Worm (Caenorhabditis elegans) whole organism, dauer: ENCODE results near the gene cyp-35B2.

Experiments used
- unc-62 ChIP-seq: sonication (generic microtip); optimal IDR thresholded peaks from 2 replicates; lab custom pipeline; 2017; ENCODE audit warnings: missing biosample characterization, missing genetic modification reagents, missing genetic modification characterization

The cyp-35B2 gene

ce11 chrV:3931326-3931725 is 10.6 kb upstream of the cyp-35B2 start, which contains the start of gene srx-63:
Gene srx-63, plus strand, starts transcription at chrV:3931626.
- no peak for TF ChIP-seq unc-62 (GFP tag; lab: Kevin White, UChicago)

DNA sequence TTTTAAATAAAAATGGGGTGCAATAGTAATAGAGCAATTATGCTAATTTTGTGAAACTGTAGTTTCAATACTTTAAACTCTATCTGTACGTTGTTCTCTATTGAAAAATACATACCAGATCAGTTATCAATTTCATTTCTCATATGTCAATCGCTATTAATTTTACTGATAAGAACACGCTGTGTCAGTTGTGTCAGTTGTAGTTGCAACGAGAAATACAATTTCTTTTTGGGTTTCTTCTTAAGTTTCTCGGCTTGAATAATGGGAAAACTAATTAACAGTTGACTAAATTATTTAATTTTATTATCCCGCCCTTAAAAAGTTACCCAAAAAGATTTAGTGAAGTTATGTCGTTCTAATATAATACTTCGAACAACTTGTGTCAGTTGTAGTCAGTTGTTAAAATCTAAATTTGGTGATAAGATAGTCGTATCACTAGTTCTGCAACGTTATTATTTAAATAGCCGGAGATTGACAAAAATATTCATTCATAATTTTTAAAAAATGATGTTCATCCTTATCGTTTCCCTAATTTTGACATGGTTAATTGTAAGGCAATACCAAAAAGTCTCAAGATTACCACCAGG is 6.0 kb upstream of the cyp-35B2 start, which contains the start of gene cyp-35A5:
cyp-35A5 (plus strand) TSS at position 435 of the 587 bp plus-strand sequence.
- TF ChIP-seq unc-62 (GFP tag; lab: Kevin White, UChicago), result no peak

- TF ChIP-seq unc-62 (GFP tag; lab: Kevin White, UChicago), result no peak
These were observed 3.2 kb upstream of the cyp-35B2 start, which contains the start of gene cyp-35B1 for ce11 chrV:3938789-3939188. Gene cyp-35B1, plus strand, starts transcription at chrV:3939032.

DNA sequence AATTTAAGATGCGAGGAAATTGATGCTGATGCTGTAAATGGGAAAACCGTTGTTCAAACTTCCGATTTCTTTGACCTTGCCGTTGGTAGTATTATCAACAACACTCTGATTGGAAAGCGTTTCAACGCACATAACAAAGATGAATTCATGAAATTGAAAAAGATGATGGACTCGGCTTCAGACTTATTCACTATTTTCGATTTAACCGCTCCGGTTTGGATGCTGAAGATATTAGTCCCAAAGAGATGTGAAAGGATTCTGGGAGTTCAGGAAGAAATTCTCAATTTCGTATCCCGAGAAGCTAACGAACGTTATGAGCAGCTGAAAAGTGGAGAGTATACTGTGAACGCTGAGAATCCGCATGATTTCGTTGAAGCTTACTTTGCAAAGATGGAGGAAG is 1.4 kb downstream of the cyp-35B2 start:
- no peak for TF ChIP-seq unc-62 (GFP tag; lab: Kevin White, UChicago)

DNA sequence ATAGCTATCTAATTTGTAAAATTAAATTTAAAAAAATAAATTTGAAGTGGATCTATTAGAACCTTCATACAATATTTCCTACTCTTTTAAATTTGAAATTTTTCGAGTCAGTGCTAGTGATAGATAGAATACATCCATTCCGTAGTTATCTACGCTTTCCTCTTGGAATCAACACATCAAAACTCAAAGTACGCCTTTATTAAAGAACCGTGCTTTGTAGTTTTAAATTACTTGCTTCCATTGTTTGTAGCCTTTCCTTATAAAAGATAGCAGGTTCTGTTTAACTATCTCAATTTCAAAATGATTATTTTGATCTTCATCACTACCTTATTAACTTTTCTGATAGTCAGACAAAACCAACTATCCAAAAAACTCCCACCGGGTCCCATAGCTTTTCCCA is 3.1 kb downstream of the cyp-35B2 start, which contains the start of gene cyp-35B3:
cyp-35B3 (plus strand) TSS at position 301 of the 400 bp plus-strand sequence.
- TF ChIP-seq unc-62 (GFP tag; lab: Kevin White, UChicago), result no peak

DNA sequence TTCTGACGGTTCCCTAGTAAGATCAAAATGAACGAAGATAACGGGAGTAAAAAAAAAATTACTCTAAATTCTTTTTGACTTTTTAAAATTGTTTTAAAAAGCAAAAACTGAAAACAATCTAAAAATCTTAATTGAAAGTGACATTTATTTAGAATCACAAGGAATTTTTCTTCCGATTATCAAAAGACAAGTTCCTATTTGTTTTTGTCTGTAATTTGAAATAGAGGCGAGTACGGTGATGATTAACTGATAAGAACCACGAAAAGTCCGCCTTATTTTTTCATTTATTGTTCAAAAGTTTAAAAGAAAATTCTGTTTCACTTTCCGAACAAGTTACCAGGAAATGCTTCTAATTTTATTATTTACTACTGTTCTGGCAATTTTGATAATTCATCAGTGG is 7.8 kb downstream of the cyp-35B2 start, which contains the start of gene dach-1:
dach-1 (plus strand) TSS at position 301 of the 400 bp plus-strand sequence.
- TF ChIP-seq unc-62 (GFP tag; lab: Kevin White, UChicago), result no peak

DNA sequence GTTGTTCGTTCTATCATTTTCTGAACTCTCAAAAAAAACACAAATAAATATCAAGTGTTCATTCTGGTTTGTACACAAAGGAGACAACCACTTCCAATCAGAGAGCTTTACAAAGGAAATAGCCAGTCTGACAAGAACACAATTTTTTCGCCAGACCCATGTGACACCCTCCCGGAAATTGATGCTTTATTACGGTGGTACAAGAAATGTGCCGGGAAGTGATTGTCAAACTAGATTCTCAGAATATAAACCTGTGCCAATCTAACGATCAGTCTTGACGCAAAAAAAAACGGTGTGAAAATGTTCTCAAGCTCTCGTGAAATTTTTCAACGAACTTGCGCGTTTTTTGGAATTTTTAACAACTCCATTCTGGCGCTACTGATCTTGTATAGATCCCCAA is 11.8 kb downstream of the cyp-35B2 start, which contains the start of gene str-247:
str-247 (plus strand) TSS at position 301 of the 400 bp plus-strand sequence.
- no peak for TF ChIP-seq unc-62 (GFP tag; lab: Kevin White, UChicago)

ce11 chrV:3957608-3958007 is 15.6 kb downstream of the cyp-35B2 start, which contains the start of gene cyp-34A5:
Gene cyp-34A5, minus strand, starts transcription at chrV:3957708.
- TF ChIP-seq unc-62 (GFP tag; lab: Kevin White, UChicago), result no peak

DNA sequence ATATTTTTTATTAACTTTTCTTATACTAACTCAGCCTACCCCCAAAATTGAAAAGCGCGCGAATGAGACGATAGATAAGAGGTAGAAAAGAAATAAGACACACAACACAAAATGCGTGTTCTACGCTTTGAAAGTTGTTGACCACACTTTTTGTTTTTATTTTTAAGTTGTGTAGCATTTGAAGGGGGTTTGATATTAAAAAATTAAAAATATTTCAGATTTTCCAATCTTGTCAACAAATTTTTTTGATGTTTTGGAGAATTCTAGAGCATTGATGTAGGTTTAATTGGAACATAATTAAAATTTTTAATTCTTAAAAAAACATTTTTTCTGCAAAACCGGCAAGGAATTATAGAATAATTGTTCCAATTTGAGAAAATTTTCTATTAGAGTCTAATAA is 19.3 kb downstream of the cyp-35B2 start, which contains the start of gene cyp-34A6:
cyp-34A6 (minus strand) TSS at position 101 of the 400 bp plus-strand sequence.
- no peak for TF ChIP-seq unc-62 (GFP tag; lab: Kevin White, UChicago)

DNA sequence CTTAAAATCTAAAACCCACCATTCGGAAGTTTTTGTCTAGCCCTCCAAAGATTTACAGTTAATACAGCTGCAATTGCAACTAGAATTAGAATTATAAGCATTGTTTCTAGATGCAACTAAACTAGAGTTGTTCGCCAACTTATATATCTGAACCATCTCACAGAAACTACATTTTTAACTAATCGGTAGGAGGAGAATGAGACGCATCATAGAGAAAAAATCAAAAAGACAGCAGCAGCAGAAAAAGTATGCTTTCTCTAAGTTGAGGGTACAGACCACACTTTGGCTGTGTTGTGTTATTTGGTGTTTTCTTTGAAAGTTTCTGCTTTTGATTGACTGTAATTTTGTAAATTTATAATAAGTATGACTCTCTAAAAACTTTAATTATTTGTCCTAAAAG is 21.8 kb downstream of the cyp-35B2 start, which contains the start of gene cyp-34A7:
cyp-34A7 (minus strand) TSS at position 101 of the 400 bp plus-strand sequence.
- TF ChIP-seq unc-62 (GFP tag; lab: Kevin White, UChicago), result no peak

DNA sequence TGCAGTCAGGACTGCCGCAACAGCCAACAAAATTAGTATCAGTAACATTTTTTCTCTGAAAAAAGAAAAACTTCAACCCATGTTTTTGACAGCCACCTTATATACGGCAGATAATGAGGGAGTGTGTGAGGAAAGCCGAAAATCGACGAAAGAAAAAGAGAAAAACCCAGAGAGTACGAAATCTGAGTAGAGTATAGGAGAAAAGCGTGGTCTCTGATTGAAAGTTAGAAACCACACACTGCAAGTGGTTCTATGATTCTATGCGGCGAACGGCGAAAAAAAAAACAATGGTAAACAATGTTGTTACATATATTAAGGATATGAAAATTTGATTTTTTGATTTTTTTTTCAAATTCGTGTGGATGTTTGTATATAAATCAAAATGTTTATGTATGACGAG is 25.8 kb downstream of the cyp-35B2 start, which contains the start of gene cyp-34A8:
cyp-34A8 (minus strand) TSS at position 62 of the 400 bp plus-strand sequence.
- TF ChIP-seq unc-62 (GFP tag; lab: Kevin White, UChicago), result no peak

DNA sequence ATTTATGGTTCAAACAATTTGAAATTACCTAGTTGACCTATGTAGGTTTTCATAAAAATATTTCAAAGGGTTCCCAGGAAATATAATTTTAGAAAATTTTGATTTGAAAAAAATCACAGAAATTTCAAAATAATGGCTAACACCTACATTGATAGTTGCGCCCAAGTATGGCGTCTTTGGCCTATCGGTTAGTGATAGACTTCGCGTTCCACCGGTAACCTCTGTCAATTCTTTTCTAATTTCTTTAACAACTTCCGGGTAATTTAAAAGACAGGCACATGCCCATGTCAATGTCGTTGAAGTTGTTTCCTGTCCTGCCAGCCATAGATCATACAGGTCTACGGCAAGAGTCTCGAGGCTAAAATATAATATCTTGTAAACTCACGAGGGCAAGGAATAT is 27.0 kb downstream of the cyp-35B2 start:
- no peak for TF ChIP-seq unc-62 (GFP tag; lab: Kevin White, UChicago)

ce11 chrV:3969664-3970063 is 27.7 kb downstream of the cyp-35B2 start:
- no peak for TF ChIP-seq unc-62 (GFP tag; lab: Kevin White, UChicago)

- TF ChIP-seq unc-62 (GFP tag; lab: Kevin White, UChicago), result no peak
These were observed 28.4 kb downstream of the cyp-35B2 start, which contains the start of gene cyp-34A9 for ce11 chrV:3970410-3970809. Gene cyp-34A9, minus strand, starts transcription at chrV:3970540.

- no peak for TF ChIP-seq unc-62 (GFP tag; lab: Kevin White, UChicago)
These were observed 30.9 kb downstream of the cyp-35B2 start, which contains the start of gene cyp-34A10 for ce11 chrV:3972846-3973245. Gene cyp-34A10, minus strand, starts transcription at chrV:3972991.

ce11 chrV:3974361-3974760 is 32.4 kb downstream of the cyp-35B2 start, which contains the start of gene str-82:
Gene str-82, plus strand, starts transcription at chrV:3974661.
- no peak for TF ChIP-seq unc-62 (GFP tag; lab: Kevin White, UChicago)
